Fruit fly (Drosophila melanogaster) whole organism, adult: ENCODE results near the gene CG43136.

Experiments used
- CG11617 ChIP-seq: fragments of 200-800 bp; sonication (Bioruptor generic); optimal IDR thresholded peaks from 2 replicates; lab custom pipeline; 2017; ENCODE audit warnings: mild to moderate bottlenecking, missing biosample characterization, missing genetic modification reagents, missing genetic modification characterization
- CG12768 ChIP-seq: fragments of 200-800 bp; sonication (Bioruptor generic); optimal IDR thresholded peaks from 2 replicates; lab custom pipeline; 2017; ENCODE audit warnings: missing biosample characterization, missing genetic modification characterization, mild to moderate bottlenecking, moderate library complexity, missing genetic modification reagents
- CG14711 ChIP-seq: fragments of 200-800 bp; sonication (Bioruptor generic); optimal IDR thresholded peaks from 2 replicates; lab custom pipeline; 2018; ENCODE audit warnings: missing biosample characterization, mild to moderate bottlenecking, missing genetic modification characterization, moderate library complexity
- CG1620 ChIP-seq: fragments of 200-800 bp; sonication (Bioruptor generic); optimal IDR thresholded peaks from 2 replicates; lab custom pipeline; 2016; ENCODE audit warnings: missing biosample characterization, missing genetic modification characterization
- CG33017 ChIP-seq: fragments of 200-800 bp; sonication (Bioruptor generic); optimal IDR thresholded peaks from 2 replicates; lab custom pipeline; 2018; ENCODE audit warnings: missing biosample characterization, mild to moderate bottlenecking, missing genetic modification characterization, moderate library complexity
- CG5204 ChIP-seq: fragments of 200-800 bp; sonication (Bioruptor generic); optimal IDR thresholded peaks from 2 replicates; lab custom pipeline; 2016; ENCODE audit warnings: missing biosample characterization, missing genetic modification characterization
- CG7045 ChIP-seq: fragments of 200-800 bp; sonication (Bioruptor generic); optimal IDR thresholded peaks from 2 replicates; lab custom pipeline; 2017; ENCODE audit warnings: missing biosample characterization, mild to moderate bottlenecking, missing genetic modification characterization
- CG7101 ChIP-seq: fragments of 200-800 bp; sonication (Bioruptor generic); optimal IDR thresholded peaks from 2 replicates; lab custom pipeline; 2018; ENCODE audit warnings: missing biosample characterization, mild to moderate bottlenecking, missing genetic modification characterization, moderate library complexity
- Clk ChIP-seq: fragments of 200-800 bp; sonication (Bioruptor generic); optimal IDR thresholded peaks from 2 replicates; lab custom pipeline; 2017; ENCODE audit warnings: missing biosample characterization, missing genetic modification characterization
- Crg-1 ChIP-seq: fragments of 200-800 bp; sonication (Bioruptor generic); optimal IDR thresholded peaks from 2 replicates; lab custom pipeline; 2016; ENCODE audit warnings: missing biosample characterization, missing genetic modification characterization
- Hr96 ChIP-seq: fragments of 200-800 bp; sonication (Bioruptor generic); optimal IDR thresholded peaks from 2 replicates; lab custom pipeline; 2016; ENCODE audit warnings: missing biosample characterization, missing genetic modification characterization
- Mnt ChIP-seq: fragments of 200-800 bp; sonication (Bioruptor generic); optimal IDR thresholded peaks from 2 replicates; lab custom pipeline; 2016; ENCODE audit warnings: missing biosample characterization, mild to moderate bottlenecking, missing genetic modification characterization
- bab1 ChIP-seq: fragments of 200-800 bp; sonication (Bioruptor generic); optimal IDR thresholded peaks from 3 replicates; lab custom pipeline; 2019; ENCODE audit warnings: missing biosample characterization, mild to moderate bottlenecking, missing genetic modification characterization, moderate library complexity
- cic ChIP-seq: fragments of 200-800 bp; sonication (Bioruptor generic); optimal IDR thresholded peaks from 2 replicates; lab custom pipeline; 2017; ENCODE audit warnings: missing biosample characterization, mild to moderate bottlenecking, missing genetic modification characterization, moderate library complexity
- cnc ChIP-seq, 2 experiments: fragments of >200 bp; optimal IDR thresholded peaks; 2 replicates each; lab custom pipeline; 2017
- kay ChIP-seq: fragments of 200-800 bp; sonication (Bioruptor generic); peaks from one replicate; lab custom pipeline; 2016; ENCODE audit warnings: missing biosample characterization, missing genetic modification characterization, borderline replicate concordance
- ovo ChIP-seq: fragments of 200-800 bp; sonication (Bioruptor generic); optimal IDR thresholded peaks from 2 replicates; lab custom pipeline; 2016; ENCODE audit warnings: missing biosample characterization, missing genetic modification characterization
- pad ChIP-seq: fragments of 200-800 bp; sonication (Bioruptor generic); optimal IDR thresholded peaks from 3 replicates; lab custom pipeline; 2017; ENCODE audit warnings: missing biosample characterization, missing genetic modification characterization, mild to moderate bottlenecking, moderate library complexity, missing genetic modification reagents
- tj ChIP-seq: fragments of 200-800 bp; sonication (Bioruptor generic); optimal IDR thresholded peaks from 3 replicates; lab custom pipeline; 2017; ENCODE audit warnings: missing biosample characterization, mild to moderate bottlenecking, missing genetic modification characterization, moderate library complexity
- toe ChIP-seq: fragments of 200-800 bp; sonication (Bioruptor generic); optimal IDR thresholded peaks from 2 replicates; lab custom pipeline; 2016; ENCODE audit warnings: missing biosample characterization, missing genetic modification characterization

Gene CG43136

DNA sequence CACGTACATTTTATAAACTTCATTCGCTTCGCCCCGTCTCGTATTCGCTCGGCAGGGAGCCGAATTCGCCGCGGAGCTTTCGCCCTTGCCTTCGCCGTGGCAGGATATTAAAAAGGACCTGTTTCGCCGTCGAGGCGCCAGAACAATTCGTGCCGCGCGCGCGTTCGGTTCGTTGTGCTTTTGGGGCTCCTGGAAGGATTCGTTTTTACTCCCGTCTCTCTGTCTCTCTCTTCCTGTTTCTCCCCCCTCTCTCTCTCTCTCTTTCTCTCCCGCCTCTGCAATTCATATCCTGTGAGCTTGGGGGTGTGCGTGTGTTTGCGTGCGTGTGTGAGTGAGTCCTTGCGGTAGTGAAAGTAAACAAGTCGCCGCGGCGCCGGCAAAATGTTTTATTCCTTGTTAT is 35.1 kb upstream of the CG43136 start, which contains the start of gene CG15765:
Gene CG15765, plus strand, starts transcription at position 132 of the 400 bp plus-strand sequence.
- no peak for TF ChIP-seq CG14711
- no peak for TF ChIP-seq toe (GFP tag; lab: Kevin White, UChicago)
- TF ChIP-seq Clk (GFP tag; lab: Kevin White, UChicago), result no peak

- no peak for TF ChIP-seq CG7101 (tag; lab: Kevin White, UChicago)
Measured at dm6 chrX:5819972-5820371, 33.6 kb upstream of the CG43136 start.

dm6 chrX:5839737-5840136 is 13.8 kb upstream of the CG43136 start:
- TF ChIP-seq CG5204 (GFP tag; lab: Kevin White, UChicago), result no peak
- TF ChIP-seq CG7101 (tag; lab: Kevin White, UChicago), result no peak
- TF ChIP-seq bab1 (GFP tag; lab: Kevin White, UChicago), result no peak
- no peak for TF ChIP-seq ovo (GFP tag; lab: Kevin White, UChicago)
- TF ChIP-seq CG14711, result no peak
- TF ChIP-seq CG12768 (GFP tag; lab: Kevin White, UChicago), result no peak
- TF ChIP-seq Hr96 (GFP tag; lab: Kevin White, UChicago), result no peak
- no peak for TF ChIP-seq CG11617 (GFP tag; lab: Kevin White, UChicago)
- no peak for TF ChIP-seq cnc (optimal IDR thresholded peaks at IDR 0.05; lab: Kevin White, UChicago)
- TF ChIP-seq toe (GFP tag; lab: Kevin White, UChicago), result no peak

DNA sequence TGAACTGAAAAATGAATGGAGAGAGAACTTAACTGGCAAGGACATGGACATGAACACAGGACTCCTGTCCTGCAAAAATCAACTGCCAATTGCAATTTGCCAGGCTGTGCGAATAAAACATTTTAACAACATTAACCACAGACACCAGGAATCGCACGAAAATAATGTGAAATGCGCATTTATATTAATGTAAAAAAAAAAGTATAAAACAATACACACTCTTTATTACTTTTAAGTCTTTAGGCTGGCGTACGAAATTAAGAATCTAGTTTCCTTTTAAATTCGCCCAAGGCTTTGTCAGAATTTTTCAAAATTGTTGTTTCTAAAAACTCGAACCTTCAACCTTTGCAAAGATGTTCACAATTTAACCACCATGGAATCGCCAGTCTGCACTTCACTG is 8.6 kb upstream of the CG43136 start, which contains the start of gene CG12729:
Gene CG12729, plus strand, starts transcription at position 301 of the 400 bp plus-strand sequence.
- TF ChIP-seq CG12768 (GFP tag; lab: Kevin White, UChicago) (no peak), CG7045 (GFP tag; lab: Kevin White, UChicago) (no peak), Hr96 (GFP tag; lab: Kevin White, UChicago) (no peak), pad (GFP tag; lab: Kevin White, UChicago) (no peak), Clk (GFP tag; lab: Kevin White, UChicago) (no peak), Mnt (GFP tag; lab: Kevin White, UChicago) (no peak), ovo (GFP tag; lab: Kevin White, UChicago) (no peak), toe (GFP tag; lab: Kevin White, UChicago) (no peak), tj (GFP tag; lab: Kevin White, UChicago) (no peak), kay (GFP tag; lab: Kevin White, UChicago) (no peak)

DNA sequence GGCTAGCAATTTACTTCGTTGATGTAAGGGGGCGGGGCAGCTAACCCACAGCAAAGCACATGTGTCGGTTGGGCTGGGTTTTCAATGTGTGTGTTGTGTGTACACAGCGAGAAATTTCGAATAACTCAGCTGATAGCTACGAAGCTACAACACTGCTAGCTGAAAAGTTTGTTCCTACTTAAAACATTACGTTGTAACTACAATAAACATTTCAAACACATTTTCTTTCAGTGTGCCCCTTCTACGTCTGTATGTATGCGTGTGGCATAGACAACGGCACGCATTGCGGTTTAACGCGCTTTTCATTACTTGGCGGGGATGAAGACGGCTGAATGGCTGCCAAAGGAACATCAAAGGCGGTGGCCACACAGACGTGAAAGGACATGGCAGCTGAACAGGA is 6.0 kb upstream of the CG43136 start:
- TF ChIP-seq CG11617 (GFP tag; lab: Kevin White, UChicago) (no peak), ovo (GFP tag; lab: Kevin White, UChicago) (no peak), CG5204 (GFP tag; lab: Kevin White, UChicago) (no peak), pad (GFP tag; lab: Kevin White, UChicago) (no peak), cic (GFP tag; lab: Kevin White, UChicago) (no peak), CG7101 (tag; lab: Kevin White, UChicago) (no peak), cnc (optimal IDR thresholded peaks at IDR 0.05; lab: Kevin White, UChicago) (no peak), CG1620 (GFP tag; lab: Kevin White, UChicago) (no peak)

- TF ChIP-seq bab1 (GFP tag; lab: Kevin White, UChicago) (no peak), CG5204 (GFP tag; lab: Kevin White, UChicago) (no peak), CG1620 (GFP tag; lab: Kevin White, UChicago) (no peak), CG11617 (GFP tag; lab: Kevin White, UChicago) (no peak), CG7045 (GFP tag; lab: Kevin White, UChicago) (no peak), tj (GFP tag; lab: Kevin White, UChicago) (no peak), toe (GFP tag; lab: Kevin White, UChicago) (no peak), cnc (optimal IDR thresholded peaks at IDR 0.05; lab: Kevin White, UChicago) (no peak), CG7101 (tag; lab: Kevin White, UChicago) (no peak), kay (GFP tag; lab: Kevin White, UChicago) (no peak), Mnt (GFP tag; lab: Kevin White, UChicago) (no peak), pad (GFP tag; lab: Kevin White, UChicago) (no peak), CG33017 (tag; lab: Kevin White, UChicago) (no peak), ovo (GFP tag; lab: Kevin White, UChicago) (no peak), Crg-1 (GFP tag; lab: Kevin White, UChicago) (no peak), CG14711 (no peak), cic (GFP tag; lab: Kevin White, UChicago) (no peak), Clk (GFP tag; lab: Kevin White, UChicago) (no peak), Hr96 (GFP tag; lab: Kevin White, UChicago) (no peak), CG12768 (GFP tag; lab: Kevin White, UChicago) (no peak)
Measured at dm6 chrX:5852677-5853076, 884 bp upstream of the CG43136 start.

dm6 chrX:5865051-5865450 is 11.5 kb downstream of the CG43136 start, which contains the start of gene CG43137:
Gene CG43137 (minus strand): TSS chrX:5865151.
- TF ChIP-seq cic (GFP tag; lab: Kevin White, UChicago) (no peak), ovo (GFP tag; lab: Kevin White, UChicago) (no peak), cnc (optimal IDR thresholded peaks at IDR 0.05; lab: Kevin White, UChicago) (no peak), bab1 (GFP tag; lab: Kevin White, UChicago) (no peak), CG5204 (GFP tag; lab: Kevin White, UChicago) (no peak), toe (GFP tag; lab: Kevin White, UChicago) (no peak), CG1620 (GFP tag; lab: Kevin White, UChicago) (no peak), Clk (GFP tag; lab: Kevin White, UChicago) (no peak), Crg-1 (GFP tag; lab: Kevin White, UChicago) (no peak), Hr96 (GFP tag; lab: Kevin White, UChicago) (no peak), kay (GFP tag; lab: Kevin White, UChicago) (no peak), pad (GFP tag; lab: Kevin White, UChicago) (no peak), CG33017 (tag; lab: Kevin White, UChicago) (no peak), tj (GFP tag; lab: Kevin White, UChicago) (no peak), CG7101 (tag; lab: Kevin White, UChicago) (no peak), Mnt (GFP tag; lab: Kevin White, UChicago) (no peak), CG7045 (GFP tag; lab: Kevin White, UChicago) (no peak), CG12768 (GFP tag; lab: Kevin White, UChicago) (no peak), CG14711 (no peak)
